Worm (Caenorhabditis elegans) whole organism, mixed stage, embryonic: Measurements from ENCODE around the gene mans-2.

Source experiments
- blmp-1 ChIP-seq: fragments of 150-350 bp; optimal IDR thresholded peaks from 2 replicates; lab custom pipeline; 2014; ENCODE audit warnings: missing biosample characterization, missing genetic modification characterization
- lin-13 ChIP-seq: fragments of 150-350 bp; optimal IDR thresholded peaks from 2 replicates; lab custom pipeline; 2014; ENCODE audit warnings: missing biosample characterization, missing genetic modification characterization
- lsy-2 ChIP-seq: fragments of 150-350 bp; optimal IDR thresholded peaks from 2 replicates; lab custom pipeline; 2014; ENCODE audit warnings: missing biosample characterization, missing genetic modification characterization
- nhr-28 ChIP-seq: fragments of 150-350 bp; optimal IDR thresholded peaks from 2 replicates; lab custom pipeline; 2014; ENCODE audit warnings: missing biosample characterization, missing genetic modification characterization
- pha-4 ChIP-seq: fragments of 150-350 bp; optimal IDR thresholded peaks from 2 replicates; lab custom pipeline; 2018; ENCODE audit warnings: missing biosample characterization, missing genetic modification reagents, missing genetic modification characterization
- unc-120 ChIP-seq: sonication (generic microtip); optimal IDR thresholded peaks from 2 replicates; lab custom pipeline; 2017; ENCODE audit warnings: missing genetic modification characterization, missing compliant biosample characterization; ENCODE audit not compliant: poor library complexity, severe bottlenecking
- unc-39 ChIP-seq: fragments of 150-350 bp; optimal IDR thresholded peaks from 2 replicates; lab custom pipeline; 2014; ENCODE audit warnings: missing biosample characterization, missing genetic modification characterization

- TF ChIP-seq lsy-2 (tag; lab: Kevin White, UChicago) (no peak), pha-4 (tag; lab: Kevin White, UChicago) (no peak), nhr-28 (no peak), lin-13 (tag; lab: Kevin White, UChicago) (no peak), blmp-1 (tag; lab: Kevin White, UChicago) (no peak), unc-39 (tag; lab: Kevin White, UChicago) (no peak), unc-120 (no peak)
Observed at ce11 chrV:11960084-11960830, 25.0 kb downstream of the mans-2 start.
